Fruit fly (Drosophila melanogaster) whole organism, embryonic: ENCODE results near the gene Snr1.

ENCODE experiments used
- CG11085 ChIP-seq: fragments of 200-800 bp; sonication (Bioruptor generic); IDR thresholded peaks from 2 replicates; pipeline ENCODE4 v1.3.6; 2022; ENCODE audit warnings: missing biosample characterization, missing genetic modification characterization
- CG12071 ChIP-seq: fragments of 200-800 bp; sonication (Bioruptor generic); optimal IDR thresholded peaks from 3 replicates; lab custom pipeline; 2018; ENCODE audit warnings: missing biosample characterization, mild to moderate bottlenecking, missing genetic modification characterization
- CG12236 ChIP-seq: fragments of 200-800 bp; sonication (Bioruptor generic); optimal IDR thresholded peaks from 2 replicates; lab custom pipeline; 2016; ENCODE audit warnings: missing biosample characterization, missing genetic modification characterization
- CG12299 ChIP-seq: fragments of 200-800 bp; sonication (Bioruptor generic); optimal IDR thresholded peaks from 2 replicates; lab custom pipeline; 2018; ENCODE audit warnings: missing biosample characterization, mild to moderate bottlenecking, missing genetic modification characterization
- CG13894 ChIP-seq: fragments of 200-800 bp; sonication (Bioruptor generic); optimal IDR thresholded peaks from 3 replicates; lab custom pipeline; 2018; ENCODE audit warnings: missing biosample characterization, mild to moderate bottlenecking, missing genetic modification characterization, moderate library complexity
- CG14014 ChIP-seq: fragments of 200-800 bp; sonication (Bioruptor generic); IDR thresholded peaks from 2 replicates; pipeline ENCODE4 v1.3.6; 2022; ENCODE audit warnings: missing biosample characterization, missing genetic modification characterization
- CG17328 ChIP-seq: fragments of 200-800 bp; sonication (Bioruptor generic); IDR thresholded peaks from 2 replicates; pipeline ENCODE4 v1.3.6; 2022; ENCODE audit warnings: missing biosample characterization, missing genetic modification characterization
- CG17612 ChIP-seq: fragments of 200-800 bp; sonication (Bioruptor generic); IDR thresholded peaks from 2 replicates; pipeline ENCODE4 v1.3.6; 2022; ENCODE audit warnings: missing biosample characterization, missing genetic modification characterization
- CG2199 ChIP-seq: fragments of 200-800 bp; sonication (Bioruptor generic); IDR thresholded peaks from 3 replicates; pipeline ENCODE4 v1.3.6; 2022; ENCODE audit warnings: missing biosample characterization, missing genetic modification characterization
- CG2712 ChIP-seq: fragments of 200-800 bp; optimal IDR thresholded peaks from 3 replicates; lab custom pipeline; 2019; ENCODE audit warnings: missing biosample characterization, mild to moderate bottlenecking, missing genetic modification characterization, moderate library complexity
- CG3163 ChIP-seq: fragments of 200-800 bp; sonication (Bioruptor generic); optimal IDR thresholded peaks from 3 replicates; lab custom pipeline; 2016; ENCODE audit warnings: missing biosample characterization, missing genetic modification characterization
- CG3838 ChIP-seq: fragments of 200-800 bp; sonication (Bioruptor generic); optimal IDR thresholded peaks from 3 replicates; lab custom pipeline; 2016; ENCODE audit warnings: missing biosample characterization, missing genetic modification characterization
- CG3847 ChIP-seq: fragments of 200-800 bp; sonication (Bioruptor generic); IDR thresholded peaks from 2 replicates; pipeline ENCODE4 v1.3.6; 2022; ENCODE audit warnings: missing biosample characterization, missing genetic modification characterization
- CG4360 ChIP-seq: fragments of 200-800 bp; sonication (Bioruptor generic); IDR thresholded peaks from 2 replicates; pipeline ENCODE4 v1.3.6; 2022; ENCODE audit warnings: missing biosample characterization, missing genetic modification characterization
- CG4707 ChIP-seq: fragments of 200-800 bp; sonication (Bioruptor generic); optimal IDR thresholded peaks from 2 replicates; lab custom pipeline; 2018; ENCODE audit warnings: missing biosample characterization, mild to moderate bottlenecking, missing genetic modification characterization, moderate library complexity
- CG7271 ChIP-seq: fragments of 200-800 bp; sonication (Bioruptor generic); optimal IDR thresholded peaks from 2 replicates; lab custom pipeline; 2018; ENCODE audit warnings: missing biosample characterization, mild to moderate bottlenecking, missing genetic modification characterization, moderate library complexity
- CG7963 ChIP-seq: fragments of 200-800 bp; sonication (Bioruptor generic); IDR thresholded peaks from 3 replicates; pipeline ENCODE4 v1.3.6; 2022; ENCODE audit warnings: missing biosample characterization, missing genetic modification characterization; ENCODE audit not compliant: partially characterized antibody
- CG7987 ChIP-seq: fragments of 200-800 bp; sonication (Bioruptor generic); optimal IDR thresholded peaks from 2 replicates; lab custom pipeline; 2018; ENCODE audit warnings: missing biosample characterization, mild to moderate bottlenecking, missing genetic modification characterization, moderate library complexity
- Deaf1 ChIP-seq: fragments of 200-800 bp; optimal IDR thresholded peaks from 3 replicates; lab custom pipeline; 2019; ENCODE audit warnings: missing biosample characterization, mild to moderate bottlenecking, missing genetic modification characterization, moderate library complexity
- Doc2 ChIP-seq: fragments of 200-800 bp; sonication (Bioruptor generic); IDR thresholded peaks from 2 replicates; pipeline ENCODE4 v1.3.6; 2022; ENCODE audit warnings: missing biosample characterization, missing genetic modification characterization
- Dp ChIP-seq: fragments of 200-800 bp; sonication (Bioruptor generic); optimal IDR thresholded peaks from 2 replicates; lab custom pipeline; 2018; ENCODE audit warnings: missing biosample characterization, mild to moderate bottlenecking, missing genetic modification characterization, moderate library complexity
- Fer2 ChIP-seq: fragments of 200-800 bp; sonication (Bioruptor generic); optimal IDR thresholded peaks from 2 replicates; lab custom pipeline; 2018; ENCODE audit warnings: missing biosample characterization, mild to moderate bottlenecking, missing genetic modification characterization, moderate library complexity
- Lim3 ChIP-seq: fragments of 200-800 bp; sonication (Bioruptor generic); IDR thresholded peaks from 2 replicates; pipeline ENCODE4 v1.3.6; 2022; ENCODE audit warnings: missing biosample characterization, missing genetic modification characterization
- Meics ChIP-seq: fragments of 200-800 bp; sonication (Bioruptor generic); optimal IDR thresholded peaks from 2 replicates; lab custom pipeline; 2017; ENCODE audit warnings: missing biosample characterization, mild to moderate bottlenecking, missing genetic modification characterization
- Rx ChIP-seq: fragments of 200-800 bp; sonication (Bioruptor generic); IDR thresholded peaks from 2 replicates; pipeline ENCODE4 v1.3.6; 2022; ENCODE audit warnings: missing biosample characterization, missing genetic modification characterization
- Sry-δ ChIP-seq: fragments of 200-800 bp; sonication (Bioruptor generic); optimal IDR thresholded peaks from 2 replicates; lab custom pipeline; 2016; ENCODE audit warnings: missing biosample characterization, missing genetic modification characterization
- Taf1 ChIP-seq: fragments of 200-800 bp; sonication (Bioruptor generic); IDR thresholded peaks from 2 replicates; pipeline ENCODE4 v1.3.6; 2022; ENCODE audit warnings: missing biosample characterization, missing genetic modification characterization
- ac ChIP-seq: fragments of 200-800 bp; sonication (Bioruptor generic); optimal IDR thresholded peaks from 3 replicates; lab custom pipeline; 2017; ENCODE audit warnings: missing biosample characterization, mild to moderate bottlenecking, missing genetic modification characterization
- amos ChIP-seq: fragments of 200-800 bp; sonication (Bioruptor generic); IDR thresholded peaks from 2 replicates; pipeline ENCODE4 v1.3.6; 2022; ENCODE audit warnings: missing biosample characterization, missing genetic modification characterization; ENCODE audit not compliant: partially characterized antibody
- ase ChIP-seq: fragments of 200-800 bp; sonication (Bioruptor generic); IDR thresholded peaks from 3 replicates; pipeline ENCODE4 v1.3.6; 2022; ENCODE audit warnings: missing biosample characterization, missing genetic modification characterization
- bsh ChIP-seq, 2 experiments: fragments of 200-800 bp; sonication (Bioruptor generic); optimal IDR thresholded peaks; 2 replicates each; lab custom pipeline; 2017 to 2018; ENCODE audit warnings: mild to moderate bottlenecking in 2 of 2, missing biosample characterization in 2 of 2, missing genetic modification characterization in 2 of 2, moderate library complexity in 1 of 2
- caup ChIP-seq: fragments of 200-800 bp; sonication (Bioruptor generic); optimal IDR thresholded peaks from 3 replicates; lab custom pipeline; 2017; ENCODE audit warnings: missing biosample characterization, mild to moderate bottlenecking, missing genetic modification characterization, moderate library complexity; ENCODE audit not compliant: severe bottlenecking
- croc ChIP-seq: fragments of 200-800 bp; sonication (Bioruptor generic); conservative IDR thresholded peaks from 3 replicates; pipeline ENCODE4 v1.3.6; 2022; ENCODE audit warnings: missing biosample characterization, missing genetic modification characterization
- crp ChIP-seq, 2 experiments: fragments of 200-800 bp; sonication (Bioruptor generic); optimal IDR thresholded peaks; 2 replicates in 1 of 2; 3 replicates in 1 of 2; lab custom pipeline; 2017; ENCODE audit warnings: missing biosample characterization in 2 of 2, missing genetic modification characterization in 2 of 2, mild to moderate bottlenecking in 1 of 2, moderate library complexity in 1 of 2
- da ChIP-seq: fragments of 200-800 bp; sonication (Bioruptor generic); optimal IDR thresholded peaks from 2 replicates; lab custom pipeline; 2016; ENCODE audit warnings: missing biosample characterization, missing genetic modification characterization
- emc ChIP-seq: fragments of 200-800 bp; sonication (Bioruptor generic); optimal IDR thresholded peaks from 2 replicates; lab custom pipeline; 2016; ENCODE audit warnings: missing biosample characterization, missing genetic modification characterization
- ewg ChIP-seq: fragments of 200-800 bp; sonication (Bioruptor generic); optimal IDR thresholded peaks from 3 replicates; lab custom pipeline; 2017; ENCODE audit warnings: mild to moderate bottlenecking, missing biosample characterization, missing genetic modification reagents, missing genetic modification characterization
- gcm ChIP-seq: fragments of 200-800 bp; sonication (Bioruptor generic); optimal IDR thresholded peaks from 2 replicates; lab custom pipeline; 2019; ENCODE audit warnings: missing biosample characterization, mild to moderate bottlenecking, missing genetic modification characterization, moderate library complexity
- grn ChIP-seq: fragments of 200-800 bp; sonication (Bioruptor generic); optimal IDR thresholded peaks from 3 replicates; lab custom pipeline; 2017; ENCODE audit warnings: missing biosample characterization, missing genetic modification characterization
- hkb ChIP-seq, 2 experiments: fragments of 200-800 bp in 1 of 2; fragments of >200 bp in 1 of 2; sonication (Bioruptor generic) in 1 of 2; IDR thresholded peaks in 1 of 2; optimal IDR thresholded peaks in 1 of 2; 2 replicates each; pipeline versions ENCODE4 v1.3.6 to Lab custom; 2017 to 2022; ENCODE audit warnings: missing biosample characterization in 1 of 2, missing genetic modification characterization in 1 of 2
- ind ChIP-seq: fragments of 200-800 bp; sonication (Bioruptor generic); optimal IDR thresholded peaks from 3 replicates; lab custom pipeline; 2016; ENCODE audit warnings: missing biosample characterization, missing genetic modification characterization
- inv ChIP-seq: fragments of 200-800 bp; sonication (Bioruptor generic); IDR thresholded peaks from 2 replicates; pipeline ENCODE4 v1.3.6; 2022; ENCODE audit warnings: missing biosample characterization, missing genetic modification characterization; ENCODE audit not compliant: partially characterized antibody
- jing ChIP-seq: fragments of 200-800 bp; sonication (Bioruptor generic); optimal IDR thresholded peaks from 2 replicates; lab custom pipeline; 2018; ENCODE audit warnings: missing biosample characterization, mild to moderate bottlenecking, missing genetic modification characterization
- nerfin-1 ChIP-seq: fragments of 200-800 bp; sonication (Bioruptor generic); optimal IDR thresholded peaks from 3 replicates; lab custom pipeline; 2019; ENCODE audit warnings: missing biosample characterization, mild to moderate bottlenecking, missing genetic modification characterization, moderate library complexity
- odd ChIP-seq: fragments of 200-800 bp; sonication (Bioruptor generic); optimal IDR thresholded peaks from 2 replicates; lab custom pipeline; 2017; ENCODE audit warnings: missing biosample characterization, mild to moderate bottlenecking, missing genetic modification characterization
- prd ChIP-seq, 3 experiments: fragments of >200 bp in 2 of 3; fragments of 200-800 bp in 1 of 3; sonication (Bioruptor generic) in 1 of 3; optimal IDR thresholded peaks in 2 of 3; IDR thresholded peaks in 1 of 3; 2 replicates in 2 of 3; 3 replicates in 1 of 3; pipeline versions ENCODE4 v1.3.6 to Lab custom; 2017 to 2022; ENCODE audit warnings: missing biosample characterization in 1 of 3, missing genetic modification characterization in 1 of 3
- seq ChIP-seq: fragments of 200-800 bp; sonication (Bioruptor generic); IDR thresholded peaks from 2 replicates; pipeline ENCODE4 v1.3.6; 2022; ENCODE audit warnings: missing biosample characterization, missing genetic modification characterization
- slbo ChIP-seq: fragments of 200-800 bp; sonication (Bioruptor generic); IDR thresholded peaks from 2 replicates; pipeline ENCODE4 v1.3.6; 2022; ENCODE audit warnings: missing biosample characterization, missing genetic modification characterization
- tx ChIP-seq: fragments of 200-800 bp; sonication (Bioruptor generic); optimal IDR thresholded peaks from 2 replicates; lab custom pipeline; 2016; ENCODE audit warnings: missing biosample characterization, missing genetic modification characterization

The Snr1 gene

DNA sequence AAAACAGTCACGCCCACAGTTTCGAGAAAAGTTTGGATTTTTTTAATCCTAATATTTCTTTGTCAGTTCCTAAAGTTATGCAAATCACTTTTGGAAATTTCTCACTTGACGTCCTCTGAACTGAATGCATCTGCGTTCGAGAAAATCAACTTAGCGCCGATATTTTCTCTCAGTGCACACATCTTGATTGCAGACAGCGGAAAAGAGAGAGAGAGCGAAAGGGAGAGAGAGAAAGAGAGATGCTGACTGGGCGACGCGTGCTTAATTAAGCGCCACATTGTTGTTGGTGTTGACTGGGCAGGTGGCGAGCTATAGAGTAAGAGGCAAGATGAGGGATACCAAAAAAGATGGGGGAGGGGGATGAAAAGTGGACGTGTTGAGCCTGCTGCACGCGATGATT lies 47.9 kb downstream of the Snr1 start (continued):
- TF ChIP-seq CG4707 (GFP tag; lab: Kevin White, UChicago) = peak; percentile 2
- peak; percentile 37; the same call in 1 of the 2 replicates for TF ChIP-seq slbo (GFP tag; lab: Robert Waterston, UW)
- TF ChIP-seq inv (GFP tag; lab: Robert Waterston, UW) = no peak
- TF ChIP-seq CG12071 (GFP tag; lab: Kevin White, UChicago) = peak; percentile 47
- peak; percentile 64; the same call in 1 of the 2 replicates for TF ChIP-seq CG4360 (GFP tag; lab: Robert Waterston, UW)
- no peak; the same call in 2 of the 3 replicates for TF ChIP-seq croc (GFP tag; lab: Robert Waterston, UW)
- peak; percentile 61 for TF ChIP-seq ind
- no peak for TF ChIP-seq CG7987 (GFP tag; lab: Kevin White, UChicago)
- peak; percentile 21 for TF ChIP-seq odd
- no peak for TF ChIP-seq CG7271
- peak; percentile 35 for TF ChIP-seq da (GFP tag; lab: Kevin White, UChicago)
- no peak for TF ChIP-seq CG11085
- TF ChIP-seq Doc2 = no peak
- TF ChIP-seq Taf1 (GFP tag; lab: Robert Waterston, UW) = no peak
- TF ChIP-seq CG17328 (GFP tag; lab: Robert Waterston, UW) = peak; percentile 55
- no peak for TF ChIP-seq crp (GFP tag; optimal IDR thresholded peaks at IDR 0.05; lab: Kevin White, UChicago)
- peak in 1 of 2 experiments; percentile 65 for TF ChIP-seq bsh (GFP tag; optimal IDR thresholded peaks at IDR 0.05; lab: Kevin White, UChicago)
- TF ChIP-seq ewg (GFP tag; lab: Kevin White, UChicago) = peak; percentile 30
- TF ChIP-seq Rx (GFP tag; lab: Robert Waterston, UW) = no peak; the same call in 1 of the 2 replicates
- TF ChIP-seq Lim3 = no peak
- TF ChIP-seq CG2712 = peak; percentile 58
- TF ChIP-seq CG17612 (GFP tag; lab: Robert Waterston, UW) = no peak
- no peak for TF ChIP-seq CG12299 (tag; lab: Kevin White, UChicago)
- TF ChIP-seq Fer2 (tag; lab: Kevin White, UChicago) = no peak
- no peak for TF ChIP-seq Sry-δ (GFP tag; lab: Kevin White, UChicago)
- no peak for TF ChIP-seq emc (GFP tag; lab: Kevin White, UChicago)
- TF ChIP-seq tx (GFP tag; lab: Kevin White, UChicago) = peak; percentile 21
- peak; percentile 29 for TF ChIP-seq jing (GFP tag; lab: Kevin White, UChicago)
- no peak for TF ChIP-seq CG2199 (GFP tag; lab: Robert Waterston, UW)
- TF ChIP-seq Deaf1 (tag; lab: Kevin White, UChicago) = no peak
- TF ChIP-seq hkb (optimal IDR thresholded peaks at IDR 0.05; lab: Kevin White, UChicago) = no peak
- TF ChIP-seq hkb (GFP tag; IDR thresholded peaks at IDR 0.05; lab: Robert Waterston, UW) = peak; percentile 69
- TF ChIP-seq CG12236 = no peak
- no peak for TF ChIP-seq CG3847 (GFP tag; lab: Robert Waterston, UW)
- peak; percentile 55; the same call in 1 of the 3 replicates for TF ChIP-seq ase (GFP tag; lab: Robert Waterston, UW)
- TF ChIP-seq CG13894 = no peak
- no peak for TF ChIP-seq Dp (GFP tag; lab: Kevin White, UChicago)
- peak; percentile 14 for TF ChIP-seq gcm (GFP tag; lab: Kevin White, UChicago)
- peak; percentile 54 for TF ChIP-seq grn
- no peak for TF ChIP-seq CG3163 (GFP tag; lab: Kevin White, UChicago)
- TF ChIP-seq CG3838 = no peak
- no peak for TF ChIP-seq caup (GFP tag; lab: Kevin White, UChicago)
- TF ChIP-seq amos (GFP tag; lab: Robert Waterston, UW) = no peak
- 0 out of 2 replicates have a peak, but pooled peaks have one; percentile 37 for TF ChIP-seq CG14014 (GFP tag; lab: Robert Waterston, UW)
- TF ChIP-seq ac = no peak
- peak; percentile 44 for TF ChIP-seq Meics
- no peak for TF ChIP-seq seq (GFP tag; lab: Robert Waterston, UW)
- peak; percentile 21 for TF ChIP-seq nerfin-1 (tag; lab: Kevin White, UChicago)
- no peak for TF ChIP-seq CG7963
- TF ChIP-seq prd (optimal IDR thresholded peaks at IDR 0.05; lab: Kevin White, UChicago) = no peak
- TF ChIP-seq prd (GFP tag; IDR thresholded peaks at IDR 0.05; lab: Robert Waterston, UW) = peak; percentile 22; the same call in 1 of the 3 replicates
